Worm (Caenorhabditis elegans) whole organism, L4 larva: Measurements from ENCODE around the gene unc-116.

ENCODE experiments used
- F26F4.8 ChIP-seq: fragments of 200-800 bp; sonication (Bioruptor generic); conservative IDR thresholded peaks from 2 replicates; pipeline ENCODE4 v1.3.6; 2022; ENCODE audit warnings: missing genetic modification characterization, missing compliant biosample characterization
- R02D3.7 ChIP-seq: fragments of 150-350 bp; sonication (generic microtip); optimal IDR thresholded peaks from 3 replicates; lab custom pipeline; 2014; ENCODE audit warnings: missing biosample characterization, missing genetic modification characterization
- T26A8.4 ChIP-seq: fragments of 200-800 bp; sonication (Bioruptor generic); IDR thresholded peaks from 2 replicates; pipeline ENCODE4 v1.3.6; 2022; ENCODE audit warnings: missing genetic modification characterization, missing compliant biosample characterization
- Y75B8A.6 ChIP-seq: fragments of 200-800 bp; sonication (Bioruptor generic); IDR thresholded peaks from 2 replicates; pipeline ENCODE4 v1.3.6; 2022; ENCODE audit warnings: missing genetic modification reagents, missing genetic modification characterization, missing compliant biosample characterization
- ZK337.2 ChIP-seq: fragments of 200-800 bp; sonication (Bioruptor generic); IDR thresholded peaks from 2 replicates; pipeline ENCODE4 v1.3.6; 2022; ENCODE audit warnings: missing genetic modification reagents, missing genetic modification characterization, missing compliant biosample characterization
- aha-1 ChIP-seq: fragments of 150-350 bp; peaks from one replicate; lab custom pipeline; 2014; ENCODE audit warnings: missing biosample characterization, missing genetic modification characterization
- attf-4 ChIP-seq: sonication (generic microtip); optimal IDR thresholded peaks from 3 replicates; lab custom pipeline; 2017; ENCODE audit warnings: missing biosample characterization, missing genetic modification characterization
- ceh-20 ChIP-seq: fragments of 200-800 bp; sonication (Bioruptor generic); IDR thresholded peaks from 2 replicates; pipeline ENCODE4 v1.3.6; 2022; ENCODE audit warnings: missing genetic modification reagents, missing genetic modification characterization, missing compliant biosample characterization
- ceh-28 ChIP-seq: fragments of 150-350 bp; optimal IDR thresholded peaks from 2 replicates; lab custom pipeline; 2014; ENCODE audit warnings: missing biosample characterization, missing genetic modification reagents, missing genetic modification characterization
- ceh-32 ChIP-seq: sonication (generic microtip); optimal IDR thresholded peaks from 2 replicates; lab custom pipeline; 2016; ENCODE audit warnings: mild to moderate bottlenecking, missing genetic modification characterization, missing compliant biosample characterization; ENCODE audit not compliant: poor library complexity
- ceh-62 ChIP-seq: sonication (generic microtip); optimal IDR thresholded peaks from 2 replicates; lab custom pipeline; 2017; ENCODE audit warnings: missing biosample characterization, missing genetic modification characterization
- ces-1 ChIP-seq: fragments of 150-350 bp; sonication (generic microtip); optimal IDR thresholded peaks from 4 replicates; lab custom pipeline; 2014; ENCODE audit warnings: missing biosample characterization, missing genetic modification reagents, missing genetic modification characterization
- daf-8 ChIP-seq: fragments of 200-800 bp; sonication (Bioruptor generic); IDR thresholded peaks from 2 replicates; pipeline ENCODE4 v1.3.6; 2022; ENCODE audit warnings: missing genetic modification characterization, missing compliant biosample characterization
- dmd-6 ChIP-seq: fragments of 200-800 bp; sonication (Bioruptor generic); IDR thresholded peaks from 2 replicates; pipeline ENCODE4 v1.3.6; 2022; ENCODE audit warnings: missing genetic modification reagents, missing genetic modification characterization, missing compliant biosample characterization
- dmd-8 ChIP-seq: fragments of 200-800 bp; sonication (Bioruptor generic); IDR thresholded peaks from 2 replicates; pipeline ENCODE4 v1.3.6; 2022; ENCODE audit warnings: missing genetic modification characterization, missing compliant biosample characterization
- duxl-1 ChIP-seq: sonication (generic microtip); optimal IDR thresholded peaks from 2 replicates; lab custom pipeline; 2016; ENCODE audit warnings: mild to moderate bottlenecking, missing genetic modification characterization, moderate library complexity, missing compliant biosample characterization; ENCODE audit not compliant: poor library complexity
- dve-1 ChIP-seq: sonication (generic microtip); optimal IDR thresholded peaks from 2 replicates; lab custom pipeline; 2017; ENCODE audit warnings: antibody characterized with exemption, mild to moderate bottlenecking, missing genetic modification characterization, missing compliant biosample characterization; ENCODE audit not compliant: insufficient read depth
- fkh-10 ChIP-seq: fragments of 150-350 bp; optimal IDR thresholded peaks from 2 replicates; lab custom pipeline; 2014; ENCODE audit warnings: missing biosample characterization, missing genetic modification reagents, missing genetic modification characterization
- hif-1 ChIP-seq, 2 experiments: sonication (generic microtip); optimal IDR thresholded peaks; 2 replicates each; lab custom pipeline; 2016 to 2017; ENCODE audit warnings: missing compliant biosample characterization in 2 of 2, missing genetic modification characterization in 2 of 2, missing genetic modification reagents in 2 of 2, missing genotype in 2 of 2, mild to moderate bottlenecking in 1 of 2
- hlh-30 ChIP-seq: sonication (generic microtip); optimal IDR thresholded peaks from 2 replicates; lab custom pipeline; 2017; ENCODE audit warnings: antibody characterized with exemption, mild to moderate bottlenecking, missing genetic modification characterization, missing compliant biosample characterization; ENCODE audit not compliant: insufficient read depth
- hmg-1.1 ChIP-seq: fragments of 200-800 bp; sonication (Bioruptor generic); IDR thresholded peaks from 2 replicates; pipeline ENCODE4 v1.3.6; 2022; ENCODE audit warnings: missing genetic modification reagents, missing genetic modification characterization, missing compliant biosample characterization
- lim-7 ChIP-seq: fragments of 200-800 bp; sonication (Bioruptor generic); IDR thresholded peaks from 2 replicates; pipeline ENCODE4 v1.3.6; 2022; ENCODE audit warnings: missing genetic modification characterization, missing compliant biosample characterization
- lin-1 ChIP-seq: fragments of 200-800 bp; sonication (Bioruptor generic); IDR thresholded peaks from 2 replicates; pipeline ENCODE4 v1.3.6; 2022; ENCODE audit warnings: missing genetic modification reagents, missing genetic modification characterization, missing compliant biosample characterization
- lin-13 ChIP-seq: fragments of 150-350 bp; optimal IDR thresholded peaks from 2 replicates; lab custom pipeline; 2014; ENCODE audit warnings: missing biosample characterization, missing genetic modification reagents, missing genetic modification characterization
- lir-3 ChIP-seq: sonication (generic microtip); optimal IDR thresholded peaks from 2 replicates; lab custom pipeline; 2016; ENCODE audit warnings: mild to moderate bottlenecking, missing genetic modification characterization, missing compliant biosample characterization
- lsy-2 ChIP-seq, 2 experiments: fragments of 150-350 bp in 1 of 2; sonication (generic microtip) in 1 of 2; optimal IDR thresholded peaks; 2 replicates each; lab custom pipeline; 2014 to 2017; ENCODE audit warnings: missing biosample characterization in 2 of 2, missing genetic modification characterization in 2 of 2
- mdl-1 ChIP-seq, 2 experiments: fragments of 150-350 bp in 1 of 2; sonication (generic microtip) in 1 of 2; optimal IDR thresholded peaks; 2 replicates each; lab custom pipeline; 2014 to 2017; ENCODE audit warnings: missing biosample characterization in 2 of 2, missing genetic modification characterization in 2 of 2
- mes-2 ChIP-seq: sonication (generic microtip); optimal IDR thresholded peaks from 2 replicates; lab custom pipeline; 2016; ENCODE audit warnings: missing genotype, mild to moderate bottlenecking, missing genetic modification characterization, missing compliant biosample characterization; ENCODE audit not compliant: poor library complexity, severe bottlenecking
- nhr-11 ChIP-seq: fragments of 150-350 bp; optimal IDR thresholded peaks from 2 replicates; lab custom pipeline; 2014; ENCODE audit warnings: missing biosample characterization, missing genetic modification characterization
- nhr-25 ChIP-seq: sonication (generic microtip); optimal IDR thresholded peaks from 2 replicates; lab custom pipeline; 2017; ENCODE audit warnings: missing genetic modification characterization, mild to moderate bottlenecking, missing compliant biosample characterization, antibody characterized with exemption, moderate library complexity, borderline replicate concordance; ENCODE audit not compliant: insufficient read depth
- nhr-28 ChIP-seq: fragments of 150-350 bp; optimal IDR thresholded peaks from 2 replicates; lab custom pipeline; 2014; ENCODE audit warnings: missing biosample characterization, missing genetic modification characterization
- nhr-41 ChIP-seq: fragments of 200-800 bp; sonication (Bioruptor generic); IDR thresholded peaks from 2 replicates; pipeline ENCODE4 v1.3.6; 2022; ENCODE audit warnings: missing genetic modification reagents, missing genetic modification characterization, missing compliant biosample characterization
- nhr-42 ChIP-seq: fragments of 200-800 bp; sonication (Bioruptor generic); IDR thresholded peaks from 2 replicates; pipeline ENCODE4 v1.3.6; 2022; ENCODE audit warnings: missing genetic modification characterization, missing compliant biosample characterization
- saeg-2 ChIP-seq: fragments of 200-800 bp; sonication (Bioruptor generic); IDR thresholded peaks from 2 replicates; pipeline ENCODE4 v1.3.6; 2022; ENCODE audit warnings: missing genetic modification reagents, missing genetic modification characterization, missing compliant biosample characterization
- snpc-1.2 ChIP-seq: fragments of 200-800 bp; sonication (Bioruptor generic); IDR thresholded peaks from 2 replicates; pipeline ENCODE4 v1.3.6; 2022; ENCODE audit warnings: missing genetic modification reagents, missing genetic modification characterization, missing compliant biosample characterization
- snpc-4 ChIP-seq: fragments of 150-350 bp; optimal IDR thresholded peaks from 2 replicates; lab custom pipeline; 2014; ENCODE audit warnings: missing biosample characterization, missing genetic modification characterization
- tra-1 ChIP-seq: fragments of 200-800 bp; sonication (Bioruptor generic); IDR thresholded peaks from 2 replicates; pipeline ENCODE4 v1.3.6; 2022; ENCODE audit warnings: missing genetic modification reagents, missing genetic modification characterization, missing compliant biosample characterization
- unc-39 ChIP-seq: sonication (generic microtip); optimal IDR thresholded peaks from 2 replicates; lab custom pipeline; 2017; ENCODE audit warnings: missing biosample characterization, missing genetic modification characterization
- unc-62 ChIP-seq, 3 experiments: fragments of 150-350 bp in 1 of 3; sonication (generic microtip); optimal IDR thresholded peaks in 2 of 3; peaks in 1 of 3; 1 replicate in 1 of 3; 2 replicates in 2 of 3; lab custom pipeline; 2014 to 2017; ENCODE audit warnings: missing biosample characterization in 3 of 3, missing genetic modification characterization in 3 of 3, missing genetic modification reagents in 3 of 3, missing genotype in 1 of 3
- zag-1 ChIP-seq: fragments of 150-350 bp; optimal IDR thresholded peaks from 2 replicates; lab custom pipeline; 2014; ENCODE audit warnings: missing biosample characterization, missing genetic modification characterization
- ztf-7 ChIP-seq: fragments of 150-350 bp; optimal IDR thresholded peaks from 2 replicates; lab custom pipeline; 2014; ENCODE audit warnings: missing biosample characterization, missing genetic modification characterization

unc-116 gene

ce11 chrIII:8394374-8395302 lies 39.7 kb upstream of the unc-116 start, which contains the start of gene ZK353.10:
ZK353.10 (minus strand) TSS chrIII:8394424.
- no peak for TF ChIP-seq lin-13 (GFP tag; lab: Kevin White, UChicago)
- no peak for TF ChIP-seq nhr-42 (GFP tag; lab: Robert Waterston, UW)
- TF ChIP-seq snpc-1.2 (GFP tag; lab: Robert Waterston, UW), result no peak
- TF ChIP-seq duxl-1, result no peak
- no peak for TF ChIP-seq nhr-41 (GFP tag; lab: Robert Waterston, UW)
- peak; percentile 93 for TF ChIP-seq aha-1 (tag; lab: Kevin White, UChicago)
- TF ChIP-seq hmg-1.1 (GFP tag; lab: Robert Waterston, UW), result no peak
- no peak for TF ChIP-seq fkh-10 (GFP tag; lab: Kevin White, UChicago)
- no peak for TF ChIP-seq nhr-28
- TF ChIP-seq ZK337.2 (GFP tag; lab: Robert Waterston, UW), result no peak
- TF ChIP-seq dmd-8 (GFP tag; lab: Robert Waterston, UW), result no peak
- no peak for TF ChIP-seq lin-1 (GFP tag; lab: Robert Waterston, UW)
- TF ChIP-seq lsy-2 (tag; optimal IDR thresholded peaks at IDR 0.05; lab: Kevin White, UChicago), result peak in 1 of 2 experiments; percentile 18
- peak in 1 of 2 experiments; percentile 26 for TF ChIP-seq unc-62 (GFP tag; optimal IDR thresholded peaks at IDR 0.05 in 1 of 2; lab: Kevin White, UChicago)
- TF ChIP-seq unc-62 (tag; optimal IDR thresholded peaks at IDR 0.05; lab: Kevin White, UChicago), result no peak
- no peak for TF ChIP-seq mes-2 (tag; lab: Kevin White, UChicago)
- no peak for TF ChIP-seq snpc-4 (tag; lab: Kevin White, UChicago)
- TF ChIP-seq hlh-30 (tag; lab: Kevin White, UChicago), result no peak

- TF ChIP-seq attf-4 (tag; lab: Kevin White, UChicago), result no peak
- TF ChIP-seq mdl-1 (tag; optimal IDR thresholded peaks at IDR 0.05; lab: Kevin White, UChicago), result peak in 1 of 2 experiments; percentile 28
- no peak for TF ChIP-seq R02D3.7 (tag; lab: Kevin White, UChicago)
- no peak for TF ChIP-seq unc-39 (tag; lab: Kevin White, UChicago)
- TF ChIP-seq unc-62 (GFP tag; optimal IDR thresholded peaks at IDR 0.05 in 1 of 2; lab: Kevin White, UChicago), result peak in 1 of 2 experiments; percentile 4
- no peak for TF ChIP-seq unc-62 (tag; optimal IDR thresholded peaks at IDR 0.05; lab: Kevin White, UChicago)
- TF ChIP-seq Y75B8A.6, result no peak
- TF ChIP-seq hlh-30 (tag; lab: Kevin White, UChicago), result peak; percentile 85
- no peak for TF ChIP-seq ceh-62 (tag; lab: Kevin White, UChicago)
- no peak for TF ChIP-seq dve-1
- peak; percentile 33 to 56 for TF ChIP-seq lsy-2 (tag; optimal IDR thresholded peaks at IDR 0.05; lab: Kevin White, UChicago)
- TF ChIP-seq hif-1 (tag; optimal IDR thresholded peaks at IDR 0.05; lab: Kevin White, UChicago), result no peak
- no peak for TF ChIP-seq daf-8 (GFP tag; lab: Robert Waterston, UW)
- TF ChIP-seq ces-1 (GFP tag; lab: Kevin White, UChicago), result no peak
- no peak for TF ChIP-seq ZK337.2 (GFP tag; lab: Robert Waterston, UW)
- TF ChIP-seq zag-1 (tag; lab: Kevin White, UChicago), result no peak
- TF ChIP-seq fkh-10 (GFP tag; lab: Kevin White, UChicago), result peak; percentile 27
- TF ChIP-seq ztf-7 (tag; lab: Kevin White, UChicago), result no peak
- no peak for TF ChIP-seq hmg-1.1 (GFP tag; lab: Robert Waterston, UW)
- peak; percentile 14; the same call in 1 of the 2 replicates for TF ChIP-seq dmd-6 (GFP tag; lab: Robert Waterston, UW)
- no peak for TF ChIP-seq nhr-25 (tag; lab: Kevin White, UChicago)
- TF ChIP-seq F26F4.8 (GFP tag; lab: Robert Waterston, UW), result no peak
- TF ChIP-seq saeg-2, result no peak
- TF ChIP-seq ceh-28, result no peak
- TF ChIP-seq nhr-11 (tag; lab: Kevin White, UChicago), result no peak
- TF ChIP-seq T26A8.4 (GFP tag; lab: Robert Waterston, UW), result no peak
- no peak for TF ChIP-seq lim-7
- TF ChIP-seq lir-3 (tag; lab: Kevin White, UChicago), result no peak
- no peak for TF ChIP-seq ceh-20 (GFP tag; lab: Robert Waterston, UW)
- no peak for TF ChIP-seq tra-1 (GFP tag; lab: Robert Waterston, UW)
- TF ChIP-seq ceh-32 (tag; lab: Kevin White, UChicago), result no peak
These were observed 37.3 kb upstream of the unc-116 start for ce11 chrIII:8392307-8392706.
